Fruit fly (Drosophila melanogaster) whole organism, embryonic: ENCODE measurements around the gene mRF1.
A peak's percentile ranks its signal among the peaks of the same experiment; 100 is the strongest.

Experiments
- Asciz ChIP-seq: fragments of 200-800 bp; sonication (Bioruptor generic); optimal IDR thresholded peaks from 2 replicates; lab custom pipeline; 2017; ENCODE audit warnings: missing biosample characterization, mild to moderate bottlenecking, missing genetic modification characterization, missing genetic modification reagents
- Bdp1 ChIP-seq: fragments of 200-800 bp; sonication (Bioruptor generic); optimal IDR thresholded peaks from 3 replicates; lab custom pipeline; 2016; ENCODE audit warnings: missing biosample characterization, missing genetic modification characterization
- Bteb2 ChIP-seq: fragments of 200-800 bp; sonication (Bioruptor generic); optimal IDR thresholded peaks from 2 replicates; lab custom pipeline; 2016; ENCODE audit warnings: missing biosample characterization, missing genetic modification characterization
- CG12744 ChIP-seq: fragments of 200-800 bp; sonication (Bioruptor generic); optimal IDR thresholded peaks from 2 replicates; lab custom pipeline; 2016; ENCODE audit warnings: missing biosample characterization, missing genetic modification characterization
- CG12769 ChIP-seq: fragments of 200-800 bp; sonication (Bioruptor generic); optimal IDR thresholded peaks from 2 replicates; lab custom pipeline; 2019; ENCODE audit warnings: missing biosample characterization, mild to moderate bottlenecking, missing genetic modification characterization, moderate library complexity
- CG13287 ChIP-seq: fragments of 200-800 bp; sonication (Bioruptor generic); IDR thresholded peaks from 2 replicates; pipeline ENCODE4 v1.3.6; 2022; ENCODE audit warnings: missing biosample characterization, missing genetic modification characterization; ENCODE audit not compliant: partially characterized antibody
- CG17359 ChIP-seq: fragments of 200-800 bp; sonication (Bioruptor generic); optimal IDR thresholded peaks from 3 replicates; lab custom pipeline; 2018; ENCODE audit warnings: missing biosample characterization, mild to moderate bottlenecking, missing genetic modification characterization, moderate library complexity
- CG17912 ChIP-seq: fragments of 200-800 bp; sonication (Bioruptor generic); optimal IDR thresholded peaks from 2 replicates; lab custom pipeline; 2018; ENCODE audit warnings: missing biosample characterization, mild to moderate bottlenecking, missing genetic modification characterization
- CG18011 ChIP-seq: fragments of 200-800 bp; sonication (Bioruptor generic); optimal IDR thresholded peaks from 2 replicates; lab custom pipeline; 2017; ENCODE audit warnings: missing biosample characterization, missing genetic modification characterization, mild to moderate bottlenecking, moderate library complexity, missing genotype
- CG2889 ChIP-seq: fragments of 200-800 bp; sonication (Bioruptor generic); IDR thresholded peaks from 3 replicates; pipeline ENCODE4 v1.3.6; 2022; ENCODE audit warnings: missing biosample characterization, missing genetic modification characterization
- CG3065 ChIP-seq: fragments of 200-800 bp; sonication (Bioruptor generic); optimal IDR thresholded peaks from 2 replicates; lab custom pipeline; 2016; ENCODE audit warnings: missing biosample characterization, missing genetic modification characterization
- CG31365 ChIP-seq: fragments of 200-800 bp; sonication (Bioruptor generic); optimal IDR thresholded peaks from 2 replicates; lab custom pipeline; 2018; ENCODE audit warnings: missing biosample characterization, mild to moderate bottlenecking, missing genetic modification characterization
- CG31441 ChIP-seq: fragments of 200-800 bp; sonication (Bioruptor generic); IDR thresholded peaks from 2 replicates; pipeline ENCODE4 v1.3.6; 2022; ENCODE audit warnings: missing biosample characterization, missing genetic modification characterization
- CG3281 ChIP-seq: fragments of 200-800 bp; sonication (Bioruptor generic); optimal IDR thresholded peaks from 3 replicates; lab custom pipeline; 2017; ENCODE audit warnings: missing biosample characterization, mild to moderate bottlenecking, missing genetic modification characterization
- CG3995 ChIP-seq: fragments of 200-800 bp; sonication (Bioruptor generic); optimal IDR thresholded peaks from 3 replicates; lab custom pipeline; 2016; ENCODE audit warnings: missing biosample characterization, missing genetic modification characterization
- CG42726 ChIP-seq: fragments of 200-800 bp; sonication (Bioruptor generic); IDR thresholded peaks from 2 replicates; pipeline ENCODE4 v1.3.6; 2022; ENCODE audit warnings: missing biosample characterization, missing genetic modification characterization; ENCODE audit not compliant: partially characterized antibody
- CG6683 ChIP-seq: fragments of 200-800 bp; sonication (Bioruptor generic); optimal IDR thresholded peaks from 2 replicates; lab custom pipeline; 2017; ENCODE audit warnings: missing biosample characterization, mild to moderate bottlenecking, missing genetic modification characterization, missing genetic modification reagents
- CHES-1-like ChIP-seq: fragments of 200-800 bp; sonication (Bioruptor generic); optimal IDR thresholded peaks from 2 replicates; lab custom pipeline; 2016; ENCODE audit warnings: missing biosample characterization, missing genetic modification characterization
- Dek ChIP-seq: fragments of 200-800 bp; sonication (Bioruptor generic); optimal IDR thresholded peaks from 3 replicates; lab custom pipeline; 2019; ENCODE audit warnings: missing biosample characterization, mild to moderate bottlenecking, missing genetic modification characterization, moderate library complexity
- Drgx ChIP-seq: fragments of 200-800 bp; sonication (Bioruptor generic); IDR thresholded peaks from 2 replicates; pipeline ENCODE4 v1.3.6; 2022; ENCODE audit warnings: missing biosample characterization, missing genetic modification characterization
- Ets97D ChIP-seq: fragments of 200-800 bp; sonication (Bioruptor generic); optimal IDR thresholded peaks from 3 replicates; lab custom pipeline; 2016; ENCODE audit warnings: missing biosample characterization, missing genetic modification characterization
- Kr ChIP-seq: fragments of 200-800 bp; sonication (Bioruptor generic); optimal IDR thresholded peaks from 2 replicates; lab custom pipeline; 2017; ENCODE audit warnings: missing biosample characterization, mild to moderate bottlenecking, missing genetic modification characterization
- Nf-YB ChIP-seq: fragments of 200-800 bp; sonication (Bioruptor generic); optimal IDR thresholded peaks from 3 replicates; lab custom pipeline; 2019; ENCODE audit warnings: missing biosample characterization, mild to moderate bottlenecking, missing genetic modification characterization, moderate library complexity
- Opbp ChIP-seq: fragments of 200-800 bp; sonication (Bioruptor generic); IDR thresholded peaks from 3 replicates; pipeline ENCODE4 v1.3.6; 2022; ENCODE audit warnings: missing biosample characterization, missing genetic modification characterization; ENCODE audit not compliant: partially characterized antibody
- Rfx ChIP-seq: fragments of 200-800 bp; sonication (Bioruptor generic); IDR thresholded peaks from 2 replicates; pipeline ENCODE4 v1.3.6; 2022; ENCODE audit warnings: missing biosample characterization, missing genetic modification characterization
- Tbp ChIP-seq: fragments of >200 bp; optimal IDR thresholded peaks from 2 replicates; lab custom pipeline; 2018; ENCODE audit warnings: missing biosample characterization, missing genetic modification characterization
- Xbp1 ChIP-seq: fragments of 200-800 bp; sonication (Bioruptor generic); optimal IDR thresholded peaks from 3 replicates; lab custom pipeline; 2016; ENCODE audit warnings: missing biosample characterization, mild to moderate bottlenecking, missing genetic modification characterization
- YL-1 ChIP-seq: fragments of 200-800 bp; sonication (Bioruptor generic); optimal IDR thresholded peaks from 3 replicates; lab custom pipeline; 2017; ENCODE audit warnings: missing biosample characterization, mild to moderate bottlenecking, missing genetic modification characterization
- ato ChIP-seq: fragments of 200-800 bp; sonication (Bioruptor generic); IDR thresholded peaks from 2 replicates; pipeline ENCODE4 v1.3.6; 2022; ENCODE audit warnings: missing biosample characterization, missing genetic modification characterization; ENCODE audit not compliant: partially characterized antibody
- bbx ChIP-seq: fragments of 200-800 bp; sonication (Bioruptor generic); IDR thresholded peaks from 2 replicates; pipeline ENCODE4 v1.3.6; 2022; ENCODE audit warnings: missing biosample characterization, missing genetic modification characterization; ENCODE audit not compliant: partially characterized antibody
- br ChIP-seq: fragments of >200 bp; optimal IDR thresholded peaks from 2 replicates; lab custom pipeline; 2017
- gce ChIP-seq: fragments of 200-800 bp; sonication (Bioruptor generic); IDR thresholded peaks from 3 replicates; pipeline ENCODE4 v1.3.6; 2022; ENCODE audit warnings: missing biosample characterization, missing genetic modification characterization
- hbn ChIP-seq: fragments of 200-800 bp; sonication (Bioruptor generic); IDR thresholded peaks from 2 replicates; pipeline ENCODE4 v1.3.6; 2022; ENCODE audit warnings: missing biosample characterization, missing genetic modification characterization; ENCODE audit not compliant: partially characterized antibody
- her ChIP-seq: fragments of 200-800 bp; sonication (Bioruptor generic); optimal IDR thresholded peaks from 2 replicates; lab custom pipeline; 2016; ENCODE audit warnings: missing biosample characterization, missing genetic modification characterization
- hth ChIP-seq: fragments of >200 bp; optimal IDR thresholded peaks from 2 replicates; lab custom pipeline; 2017; ENCODE audit warnings: inconsistent platforms
- ind ChIP-seq: fragments of 200-800 bp; sonication (Bioruptor generic); optimal IDR thresholded peaks from 3 replicates; lab custom pipeline; 2016; ENCODE audit warnings: missing biosample characterization, missing genetic modification characterization
- insv ChIP-seq, 2 experiments: fragments of 200-800 bp; sonication (Bioruptor generic); optimal IDR thresholded peaks; 3 replicates each; lab custom pipeline; 2016 to 2018; ENCODE audit warnings: missing biosample characterization in 2 of 2, missing genetic modification characterization in 2 of 2
- inv ChIP-seq: fragments of 200-800 bp; sonication (Bioruptor generic); IDR thresholded peaks from 2 replicates; pipeline ENCODE4 v1.3.6; 2022; ENCODE audit warnings: missing biosample characterization, missing genetic modification characterization; ENCODE audit not compliant: partially characterized antibody
- knrl ChIP-seq: fragments of 200-800 bp; sonication (Bioruptor generic); IDR thresholded peaks from 3 replicates; pipeline ENCODE4 v1.3.6; 2022; ENCODE audit warnings: missing biosample characterization, missing genetic modification characterization; ENCODE audit not compliant: partially characterized antibody
- nmo ChIP-seq: fragments of 200-800 bp; sonication (Bioruptor generic); optimal IDR thresholded peaks from 2 replicates; lab custom pipeline; 2018; ENCODE audit warnings: missing biosample characterization, mild to moderate bottlenecking, missing genetic modification characterization, moderate library complexity
- org-1 ChIP-seq: fragments of 200-800 bp; sonication (Bioruptor generic); optimal IDR thresholded peaks from 2 replicates; lab custom pipeline; 2017; ENCODE audit warnings: missing biosample characterization, missing genetic modification characterization
- p53 ChIP-seq: fragments of 200-800 bp; sonication (Bioruptor generic); optimal IDR thresholded peaks from 2 replicates; lab custom pipeline; 2016; ENCODE audit warnings: missing biosample characterization, missing genetic modification characterization
- phol ChIP-seq: fragments of 200-800 bp; sonication (Bioruptor generic); optimal IDR thresholded peaks from 3 replicates; lab custom pipeline; 2018; ENCODE audit warnings: missing biosample characterization, mild to moderate bottlenecking, missing genetic modification characterization, moderate library complexity
- pnt ChIP-seq: fragments of 200-800 bp; sonication (Bioruptor generic); optimal IDR thresholded peaks from 3 replicates; lab custom pipeline; 2016; ENCODE audit warnings: missing biosample characterization, missing genetic modification characterization
- rib ChIP-seq: fragments of 200-800 bp; sonication (Bioruptor generic); IDR thresholded peaks from 2 replicates; pipeline ENCODE4 v1.3.6; 2022; ENCODE audit warnings: missing biosample characterization, missing genetic modification characterization
- ro ChIP-seq: fragments of 200-800 bp; sonication (Bioruptor generic); IDR thresholded peaks from 2 replicates; pipeline ENCODE4 v1.3.6; 2022; ENCODE audit warnings: missing biosample characterization, missing genetic modification characterization
- slbo ChIP-seq: fragments of 200-800 bp; sonication (Bioruptor generic); IDR thresholded peaks from 2 replicates; pipeline ENCODE4 v1.3.6; 2022; ENCODE audit warnings: missing biosample characterization, missing genetic modification characterization
- sug ChIP-seq: fragments of 200-800 bp; optimal IDR thresholded peaks from 2 replicates; lab custom pipeline; 2019; ENCODE audit warnings: missing biosample characterization, mild to moderate bottlenecking, missing genetic modification characterization, moderate library complexity
- usp ChIP-seq: fragments of >200 bp; optimal IDR thresholded peaks from 2 replicates; lab custom pipeline; 2017; ENCODE audit warnings: missing biosample characterization, missing genetic modification characterization

mRF1 gene

dm6 chr2L:13219281-13220092, at the start of gene mRF1, which contains the start of gene CG9426 (continued):
- peak; percentile 20 for TF ChIP-seq CG17359 (tag; lab: Kevin White, UChicago)
- peak; percentile 97 for TF ChIP-seq bbx (GFP tag; lab: Robert Waterston, UW)
- TF ChIP-seq Dek (tag; lab: Kevin White, UChicago): no peak
- TF ChIP-seq CG3281: peak; percentile 13
- TF ChIP-seq p53: peak; percentile 31
- peak; percentile 42 for TF ChIP-seq Rfx
- peak; percentile 21 for TF ChIP-seq Bteb2 (GFP tag; lab: Kevin White, UChicago)
- peak; percentile 99 for TF ChIP-seq CG13287 (GFP tag; lab: Robert Waterston, UW)
- TF ChIP-seq CG42726 (GFP tag; lab: Robert Waterston, UW): peak; percentile 97
- TF ChIP-seq Asciz: no peak
- peak; percentile 41 for TF ChIP-seq CG12769 (tag; lab: Kevin White, UChicago)
- peak; percentile 97 for TF ChIP-seq Opbp
- TF ChIP-seq phol (tag; lab: Kevin White, UChicago): peak; percentile 22
- peak; percentile 84 for TF ChIP-seq Nf-YB (GFP tag; lab: Kevin White, UChicago)
- no peak for TF ChIP-seq CG6683 (GFP tag; lab: Kevin White, UChicago)
- TF ChIP-seq slbo: peak; percentile 50; the same call in 1 of the 2 replicates
- no peak for TF ChIP-seq ind (GFP tag; lab: Kevin White, UChicago)
- TF ChIP-seq usp (GFP tag; lab: Kevin White, UChicago): no peak
- TF ChIP-seq CG3995 (GFP tag; lab: Kevin White, UChicago): peak; percentile 62
- peak; percentile 96 for TF ChIP-seq knrl (GFP tag; lab: Robert Waterston, UW)
- TF ChIP-seq inv (GFP tag; lab: Robert Waterston, UW): peak; percentile 96
- TF ChIP-seq pnt (GFP tag; lab: Kevin White, UChicago): no peak
- TF ChIP-seq insv (GFP tag; optimal IDR thresholded peaks at IDR 0.05; lab: Kevin White, UChicago): peak; percentile 84 to 96
- TF ChIP-seq Kr (GFP tag; lab: Kevin White, UChicago): no peak
- no peak for TF ChIP-seq gce (GFP tag; lab: Robert Waterston, UW)
- TF ChIP-seq Bdp1 (GFP tag; lab: Kevin White, UChicago): no peak
- no peak for TF ChIP-seq CG31365 (tag; lab: Kevin White, UChicago)
- peak; percentile 13 for TF ChIP-seq CG18011 (GFP tag; lab: Kevin White, UChicago)
- no peak for TF ChIP-seq Drgx (GFP tag; lab: Robert Waterston, UW)
- TF ChIP-seq sug (tag; lab: Kevin White, UChicago): peak; percentile 50
- no peak for TF ChIP-seq Tbp
- no peak for TF ChIP-seq rib
- TF ChIP-seq ato: peak; percentile 93
- TF ChIP-seq hbn (GFP tag; lab: Robert Waterston, UW): peak; percentile 95
- peak; percentile 34 for TF ChIP-seq Xbp1 (GFP tag; lab: Kevin White, UChicago)
- TF ChIP-seq CG3065 (GFP tag; lab: Kevin White, UChicago): no peak
- TF ChIP-seq YL-1 (GFP tag; lab: Kevin White, UChicago): peak; percentile 93
- TF ChIP-seq her (GFP tag; lab: Kevin White, UChicago): peak; percentile 22
- TF ChIP-seq CG2889 (GFP tag; lab: Robert Waterston, UW): no peak
- no peak for TF ChIP-seq br (lab: Kevin White, UChicago)
- peak; percentile 21; the same call in 1 of the 2 replicates for TF ChIP-seq CG31441 (GFP tag; lab: Robert Waterston, UW)
- TF ChIP-seq Ets97D (GFP tag; lab: Kevin White, UChicago): peak; percentile 63
- TF ChIP-seq hth: no peak
- peak; percentile 50 for TF ChIP-seq nmo (GFP tag; lab: Kevin White, UChicago)
- TF ChIP-seq ro: no peak
- no peak for TF ChIP-seq CG17912
- peak; percentile 14 for TF ChIP-seq CG12744
- TF ChIP-seq CHES-1-like: peak; percentile 31
- no peak for TF ChIP-seq org-1 (GFP tag; lab: Kevin White, UChicago)
